Fruit fly (Drosophila melanogaster) whole organism, embryonic: ENCODE results near the gene Reg-2.

Source experiments
- Atf6 ChIP-seq: fragments of 200-800 bp; sonication (Bioruptor generic); IDR thresholded peaks from 2 replicates; pipeline ENCODE4 v1.3.6; 2022; ENCODE audit warnings: missing biosample characterization, missing genetic modification characterization
- Bdp1 ChIP-seq: fragments of 200-800 bp; sonication (Bioruptor generic); optimal IDR thresholded peaks from 3 replicates; lab custom pipeline; 2016; ENCODE audit warnings: missing biosample characterization, missing genetic modification characterization
- Blimp-1 ChIP-seq: fragments of 200-800 bp; sonication (Bioruptor generic); optimal IDR thresholded peaks from 3 replicates; lab custom pipeline; 2018; ENCODE audit warnings: missing biosample characterization, missing genetic modification characterization, mild to moderate bottlenecking, moderate library complexity, missing genetic modification reagents
- CG13123 ChIP-seq: fragments of 200-800 bp; sonication (Bioruptor generic); optimal IDR thresholded peaks from 2 replicates; lab custom pipeline; 2016; ENCODE audit warnings: missing biosample characterization, missing genetic modification characterization
- CG13894 ChIP-seq: fragments of 200-800 bp; sonication (Bioruptor generic); optimal IDR thresholded peaks from 3 replicates; lab custom pipeline; 2018; ENCODE audit warnings: missing biosample characterization, mild to moderate bottlenecking, missing genetic modification characterization, moderate library complexity
- CG14667 ChIP-seq: fragments of 200-800 bp; sonication (Bioruptor generic); IDR thresholded peaks from 2 replicates; pipeline ENCODE4 v1.3.6; 2022; ENCODE audit warnings: missing biosample characterization, missing genetic modification characterization
- CG15073 ChIP-seq: fragments of 200-800 bp; sonication (Bioruptor generic); optimal IDR thresholded peaks from 2 replicates; lab custom pipeline; 2016; ENCODE audit warnings: missing biosample characterization, missing genetic modification characterization
- CG1529 ChIP-seq: fragments of 200-800 bp; sonication (Bioruptor generic); optimal IDR thresholded peaks from 3 replicates; lab custom pipeline; 2018; ENCODE audit warnings: missing biosample characterization, missing genetic modification characterization
- CG3065 ChIP-seq: fragments of 200-800 bp; sonication (Bioruptor generic); optimal IDR thresholded peaks from 2 replicates; lab custom pipeline; 2016; ENCODE audit warnings: missing biosample characterization, missing genetic modification characterization
- CG34224 ChIP-seq: fragments of 200-800 bp; sonication (Bioruptor generic); IDR thresholded peaks from 3 replicates; pipeline ENCODE4 v1.3.6; 2022; ENCODE audit warnings: missing biosample characterization, missing genetic modification characterization; ENCODE audit not compliant: partially characterized antibody
- CG3995 ChIP-seq: fragments of 200-800 bp; sonication (Bioruptor generic); optimal IDR thresholded peaks from 3 replicates; lab custom pipeline; 2016; ENCODE audit warnings: missing biosample characterization, missing genetic modification characterization
- CG4730 ChIP-seq: fragments of 200-800 bp; sonication (Bioruptor generic); IDR thresholded peaks from 2 replicates; pipeline ENCODE4 v1.3.6; 2022; ENCODE audit warnings: missing biosample characterization, missing genetic modification characterization
- CG5180 ChIP-seq: fragments of 200-800 bp; sonication (Bioruptor generic); optimal IDR thresholded peaks from 3 replicates; lab custom pipeline; 2017; ENCODE audit warnings: missing biosample characterization, missing genetic modification characterization, mild to moderate bottlenecking, moderate library complexity, missing genetic modification reagents
- CG7928 ChIP-seq: fragments of 200-800 bp; sonication (Bioruptor generic); optimal IDR thresholded peaks from 2 replicates; lab custom pipeline; 2017; ENCODE audit warnings: missing biosample characterization, mild to moderate bottlenecking, missing genetic modification characterization
- CG8281 ChIP-seq: fragments of 200-800 bp; sonication (Bioruptor generic); optimal IDR thresholded peaks from 2 replicates; lab custom pipeline; 2018; ENCODE audit warnings: missing biosample characterization, mild to moderate bottlenecking, missing genetic modification characterization, moderate library complexity
- Camta ChIP-seq: fragments of 200-800 bp; sonication (Bioruptor generic); optimal IDR thresholded peaks from 2 replicates; lab custom pipeline; 2016; ENCODE audit warnings: missing biosample characterization, missing genetic modification characterization
- H2.0 ChIP-seq: fragments of 200-800 bp; sonication (Bioruptor generic); IDR thresholded peaks from 2 replicates; pipeline ENCODE4 v1.3.6; 2022; ENCODE audit warnings: missing biosample characterization, missing genetic modification characterization
- HmgD ChIP-seq: fragments of 200-800 bp; sonication (Bioruptor generic); optimal IDR thresholded peaks from 3 replicates; lab custom pipeline; 2016; ENCODE audit warnings: missing biosample characterization, missing genetic modification characterization
- Lim3 ChIP-seq: fragments of 200-800 bp; sonication (Bioruptor generic); IDR thresholded peaks from 2 replicates; pipeline ENCODE4 v1.3.6; 2022; ENCODE audit warnings: missing biosample characterization, missing genetic modification characterization
- Ptx1 ChIP-seq: fragments of 200-800 bp; sonication (Bioruptor generic); IDR thresholded peaks from 2 replicates; pipeline ENCODE4 v1.3.6; 2022; ENCODE audit warnings: missing biosample characterization, missing genetic modification characterization
- Ravus ChIP-seq: fragments of 200-800 bp; sonication (Bioruptor generic); IDR thresholded peaks from 2 replicates; pipeline ENCODE4 v1.3.6; 2022; ENCODE audit warnings: missing biosample characterization, missing genetic modification characterization
- Scr ChIP-seq: fragments of 200-800 bp; sonication (Bioruptor generic); IDR thresholded peaks from 2 replicates; pipeline ENCODE4 v1.3.6; 2022; ENCODE audit warnings: missing biosample characterization, missing genetic modification characterization; ENCODE audit not compliant: partially characterized antibody
- Sin3A ChIP-seq: fragments of >200 bp; optimal IDR thresholded peaks from 2 replicates; lab custom pipeline; 2018
- Sox100B ChIP-seq: fragments of 200-800 bp; sonication (Bioruptor generic); optimal IDR thresholded peaks from 3 replicates; lab custom pipeline; 2018; ENCODE audit warnings: missing biosample characterization, mild to moderate bottlenecking, missing genetic modification characterization
- Stat92E ChIP-seq, 3 experiments: fragments of >200 bp in 2 of 3; fragments of 200-800 bp in 1 of 3; sonication (Bioruptor generic) in 1 of 3; optimal IDR thresholded peaks; 2 replicates each; lab custom pipeline; 2017 to 2019; ENCODE audit warnings: missing biosample characterization in 3 of 3, missing genetic modification characterization in 3 of 3, mild to moderate bottlenecking in 1 of 3, moderate library complexity in 1 of 3
- bbx ChIP-seq: fragments of 200-800 bp; sonication (Bioruptor generic); IDR thresholded peaks from 2 replicates; pipeline ENCODE4 v1.3.6; 2022; ENCODE audit warnings: missing biosample characterization, missing genetic modification characterization; ENCODE audit not compliant: partially characterized antibody
- chm ChIP-seq: fragments of 200-800 bp; sonication (Bioruptor generic); IDR thresholded peaks from 2 replicates; pipeline ENCODE4 v1.3.6; 2022; ENCODE audit warnings: missing biosample characterization, missing genetic modification characterization
- dimm ChIP-seq: fragments of 200-800 bp; sonication (Bioruptor generic); IDR thresholded peaks from 2 replicates; pipeline ENCODE4 v1.3.6; 2022; ENCODE audit warnings: missing biosample characterization, missing genetic modification characterization
- ems ChIP-seq: fragments of 200-800 bp; sonication (Bioruptor generic); optimal IDR thresholded peaks from 3 replicates; lab custom pipeline; 2016; ENCODE audit warnings: missing biosample characterization, missing genetic modification characterization
- ftz-f1 ChIP-seq: fragments of 200-800 bp; sonication (Bioruptor generic); optimal IDR thresholded peaks from 2 replicates; lab custom pipeline; 2016; ENCODE audit warnings: missing biosample characterization, missing genetic modification characterization
- gfzf ChIP-seq: fragments of 200-800 bp; sonication (Bioruptor generic); optimal IDR thresholded peaks from 2 replicates; lab custom pipeline; 2016; ENCODE audit warnings: missing biosample characterization, mild to moderate bottlenecking, missing genetic modification characterization, moderate library complexity
- gsb ChIP-seq: fragments of 200-800 bp; sonication (Bioruptor generic); IDR thresholded peaks from 2 replicates; pipeline ENCODE4 v1.3.6; 2022; ENCODE audit warnings: missing biosample characterization, missing genetic modification characterization
- insv ChIP-seq, 2 experiments: fragments of 200-800 bp; sonication (Bioruptor generic); optimal IDR thresholded peaks; 3 replicates each; lab custom pipeline; 2016 to 2018; ENCODE audit warnings: missing biosample characterization in 2 of 2, missing genetic modification characterization in 2 of 2
- knrl ChIP-seq: fragments of 200-800 bp; sonication (Bioruptor generic); IDR thresholded peaks from 3 replicates; pipeline ENCODE4 v1.3.6; 2022; ENCODE audit warnings: missing biosample characterization, missing genetic modification characterization; ENCODE audit not compliant: partially characterized antibody
- lmd ChIP-seq: fragments of 200-800 bp; sonication (Bioruptor generic); IDR thresholded peaks from 2 replicates; pipeline ENCODE4 v1.3.6; 2022; ENCODE audit warnings: missing biosample characterization, missing genetic modification characterization
- lola ChIP-seq, 3 experiments: fragments of >200 bp in 2 of 3; fragments of 200-800 bp in 1 of 3; sonication (Bioruptor generic) in 1 of 3; optimal IDR thresholded peaks; 2 replicates each; lab custom pipeline; 2017 to 2019; ENCODE audit warnings: missing biosample characterization in 3 of 3, missing genetic modification characterization in 3 of 3, mild to moderate bottlenecking in 1 of 3, moderate library complexity in 1 of 3
- mam ChIP-seq: fragments of 200-800 bp; sonication (Bioruptor generic); optimal IDR thresholded peaks from 3 replicates; lab custom pipeline; 2016; ENCODE audit warnings: missing biosample characterization, missing genetic modification characterization
- nau ChIP-seq: fragments of 200-800 bp; sonication (Bioruptor generic); optimal IDR thresholded peaks from 3 replicates; lab custom pipeline; 2017; ENCODE audit warnings: missing biosample characterization, mild to moderate bottlenecking, missing genetic modification characterization, missing genetic modification reagents
- onecut ChIP-seq: fragments of 200-800 bp; sonication (Bioruptor generic); IDR thresholded peaks from 2 replicates; pipeline ENCODE4 v1.3.6; 2022; ENCODE audit warnings: missing biosample characterization, missing genetic modification characterization
- org-1 ChIP-seq: fragments of 200-800 bp; sonication (Bioruptor generic); optimal IDR thresholded peaks from 2 replicates; lab custom pipeline; 2017; ENCODE audit warnings: missing biosample characterization, missing genetic modification characterization
- pfk ChIP-seq: fragments of 200-800 bp; sonication (Bioruptor generic); optimal IDR thresholded peaks from 2 replicates; lab custom pipeline; 2018; ENCODE audit warnings: missing biosample characterization, mild to moderate bottlenecking, missing genetic modification characterization, moderate library complexity
- pum ChIP-seq: fragments of 200-800 bp; sonication (Bioruptor generic); optimal IDR thresholded peaks from 2 replicates; lab custom pipeline; 2016; ENCODE audit warnings: missing biosample characterization, missing genetic modification characterization
- sqz ChIP-seq: fragments of 200-800 bp; sonication (Bioruptor generic); optimal IDR thresholded peaks from 3 replicates; lab custom pipeline; 2018; ENCODE audit warnings: missing biosample characterization, mild to moderate bottlenecking, missing genetic modification characterization
- sr ChIP-seq: fragments of 200-800 bp; sonication (Bioruptor generic); IDR thresholded peaks from 3 replicates; pipeline ENCODE4 v1.3.6; 2022; ENCODE audit warnings: missing biosample characterization, missing genetic modification characterization
- tio ChIP-seq: fragments of 200-800 bp; sonication (Bioruptor generic); optimal IDR thresholded peaks from 2 replicates; lab custom pipeline; 2017; ENCODE audit warnings: missing biosample characterization, missing genetic modification characterization, inconsistent platforms
- tll ChIP-seq, 2 experiments: fragments of 200-800 bp in 1 of 2; fragments of >200 bp in 1 of 2; sonication (Bioruptor generic) in 1 of 2; optimal IDR thresholded peaks; 2 replicates each; lab custom pipeline; 2017 to 2019; ENCODE audit warnings: missing biosample characterization in 2 of 2, missing genetic modification characterization in 2 of 2, mild to moderate bottlenecking in 1 of 2, moderate library complexity in 1 of 2
- unc-4 ChIP-seq: fragments of 200-800 bp; sonication (Bioruptor generic); IDR thresholded peaks from 2 replicates; pipeline ENCODE4 v1.3.6; 2022; ENCODE audit warnings: missing biosample characterization, missing genetic modification characterization; ENCODE audit not compliant: partially characterized antibody
- vfl ChIP-seq: fragments of 200-800 bp; sonication (Bioruptor generic); optimal IDR thresholded peaks from 2 replicates; lab custom pipeline; 2016; ENCODE audit warnings: missing biosample characterization, missing genetic modification characterization

Gene Reg-2

dm6 chr3L:611639-612611, 5.6 kb upstream of the Reg-2 start (continued):
- no peak for TF ChIP-seq gfzf (GFP tag; lab: Kevin White, UChicago)
- peak; percentile 55; the same call in 1 of the 2 replicates for TF ChIP-seq H2.0
- TF ChIP-seq CG7928 (GFP tag; lab: Kevin White, UChicago), result peak; percentile 83
- TF ChIP-seq knrl (GFP tag; lab: Robert Waterston, UW), result no peak
- TF ChIP-seq Bdp1 (GFP tag; lab: Kevin White, UChicago), result peak; percentile 34
- peak; percentile 16 to 36 for TF ChIP-seq insv (GFP tag; optimal IDR thresholded peaks at IDR 0.05; lab: Kevin White, UChicago)
- TF ChIP-seq tll (GFP tag; optimal IDR thresholded peaks at IDR 0.05; lab: Kevin White, UChicago), result no peak
- no peak for TF ChIP-seq Sin3A (lab: Kevin White, UChicago)
- peak; percentile 71 for TF ChIP-seq onecut (GFP tag; lab: Robert Waterston, UW)
- no peak for TF ChIP-seq CG13123
- peak; percentile 86 for TF ChIP-seq lmd
- peak; percentile 63; the same call in 1 of the 2 replicates for TF ChIP-seq CG14667 (GFP tag; lab: Robert Waterston, UW)
- TF ChIP-seq CG34224 (GFP tag; lab: Robert Waterston, UW), result no peak
- TF ChIP-seq vfl (GFP tag; lab: Kevin White, UChicago), result peak; percentile 9
- TF ChIP-seq Blimp-1, result peak; percentile 44
- no peak for TF ChIP-seq unc-4 (GFP tag; lab: Robert Waterston, UW)
- TF ChIP-seq CG4730, result peak; percentile 61
- no peak for TF ChIP-seq bbx (GFP tag; lab: Robert Waterston, UW)
- TF ChIP-seq pum (GFP tag; lab: Kevin White, UChicago), result peak; percentile 42
- TF ChIP-seq Scr (GFP tag; lab: Robert Waterston, UW), result no peak
- TF ChIP-seq Ptx1 (GFP tag; lab: Robert Waterston, UW), result peak; percentile 60; the same call in 1 of the 2 replicates
- peak; percentile 60 for TF ChIP-seq CG5180
- TF ChIP-seq CG15073 (GFP tag; lab: Kevin White, UChicago), result no peak
- TF ChIP-seq ems (GFP tag; lab: Kevin White, UChicago), result peak; percentile 42
- peak; percentile 36 for TF ChIP-seq CG8281 (tag; lab: Kevin White, UChicago)
- peak; percentile 33 for TF ChIP-seq ftz-f1
- peak; percentile 52 for TF ChIP-seq nau (GFP tag; lab: Kevin White, UChicago)
- peak; percentile 78 for TF ChIP-seq chm (GFP tag; lab: Robert Waterston, UW)
- TF ChIP-seq CG3995 (GFP tag; lab: Kevin White, UChicago), result peak; percentile 43
- TF ChIP-seq Sox100B (GFP tag; lab: Kevin White, UChicago), result peak; percentile 67
- peak; percentile 24 for TF ChIP-seq pfk (GFP tag; lab: Kevin White, UChicago)
- no peak for TF ChIP-seq Stat92E (GFP tag; optimal IDR thresholded peaks at IDR 0.05; lab: Kevin White, UChicago)
- peak in 1 of 3 experiments; percentile 8 for TF ChIP-seq lola (GFP tag; optimal IDR thresholded peaks at IDR 0.05; lab: Kevin White, UChicago)
- peak; percentile 42 for TF ChIP-seq Camta (GFP tag; lab: Kevin White, UChicago)
- TF ChIP-seq dimm, result peak; percentile 57
- TF ChIP-seq HmgD (GFP tag; lab: Kevin White, UChicago), result no peak
- peak; percentile 47; the same call in 1 of the 3 replicates for TF ChIP-seq sr (GFP tag; lab: Robert Waterston, UW)
- TF ChIP-seq tio, result peak; percentile 41
- TF ChIP-seq gsb (GFP tag; lab: Robert Waterston, UW), result peak; percentile 76
- peak; percentile 48 for TF ChIP-seq mam (GFP tag; lab: Kevin White, UChicago)
- peak; percentile 65 for TF ChIP-seq org-1
- TF ChIP-seq Lim3, result no peak
- peak; percentile 77 for TF ChIP-seq Atf6 (GFP tag; lab: Robert Waterston, UW)
- peak; percentile 42 for TF ChIP-seq CG1529
- TF ChIP-seq CG13894 (tag; lab: Kevin White, UChicago), result peak; percentile 39
- TF ChIP-seq Ravus (GFP tag; lab: Robert Waterston, UW), result no peak
- no peak for TF ChIP-seq CG3065 (GFP tag; lab: Kevin White, UChicago)
- peak; percentile 56 for TF ChIP-seq sqz (GFP tag; lab: Kevin White, UChicago)
